Worm (Caenorhabditis elegans): ENCODE results near the gene thk-1.

DNA sequence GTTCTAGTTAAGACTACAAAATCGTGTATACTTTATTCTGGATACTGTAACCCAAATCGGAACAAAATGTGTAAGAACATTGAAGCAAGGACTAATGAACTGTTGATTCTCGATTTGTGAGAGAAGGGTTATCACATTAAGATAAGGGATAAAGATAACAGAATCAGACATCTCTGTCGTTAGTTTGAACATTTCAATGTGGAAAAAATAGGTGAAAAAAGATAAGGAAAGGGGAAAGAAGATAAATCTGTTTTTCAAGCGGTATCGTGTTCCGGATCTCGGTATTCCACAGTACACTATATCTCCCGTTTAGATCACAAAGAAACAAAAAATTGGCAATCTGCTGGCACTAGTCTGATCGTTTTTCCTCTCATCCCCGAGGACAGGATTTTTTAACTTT is 20.3 kb downstream of the thk-1 start:
- no peak for TF ChIP-seq nhr-11 (tag; optimal IDR thresholded peaks at IDR 0.05)
- no peak for TF ChIP-seq fos-1 (tag; optimal IDR thresholded peaks at IDR 0.05)
- no peak for TF ChIP-seq lin-39 (tag; optimal IDR thresholded peaks at IDR 0.05)
- TF ChIP-seq skn-1 (tag; optimal IDR thresholded peaks at IDR 0.05): no peak

Data from whole organism, L3 larva.